Fruit fly (Drosophila melanogaster): ENCODE measurements around the gene CG12689.
A peak's percentile ranks its signal among the peaks of the same experiment; 100 is the strongest.

Gene CG12689

DNA sequence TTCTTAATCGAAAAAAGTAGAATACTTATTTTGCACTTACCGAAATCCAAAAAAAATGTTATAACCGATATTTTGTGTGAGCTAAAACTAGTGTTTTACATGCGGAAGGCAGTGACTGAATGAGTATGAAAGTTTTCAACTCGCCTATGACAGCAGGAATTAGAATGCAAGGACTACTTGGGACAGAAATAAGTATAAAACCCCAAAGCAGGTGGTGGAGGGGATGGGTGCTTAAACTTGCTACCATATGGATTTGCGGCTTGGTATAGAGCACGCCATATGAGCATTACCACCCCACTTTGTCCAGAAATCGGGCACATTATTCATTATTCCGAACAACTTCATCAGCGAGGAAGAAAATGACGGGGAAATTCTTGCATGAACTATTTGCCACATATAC is at the start of gene CG12689:
CG12689 (minus strand) TSS at position 101 of the 400 bp plus-strand sequence.
- TF ChIP-seq CG18011 (GFP tag; optimal IDR thresholded peaks at IDR 0.05) (no peak), shn (GFP tag; optimal IDR thresholded peaks at IDR 0.05) (no peak), dysf (GFP tag; IDR thresholded peaks at IDR 0.05) (no peak), insv (GFP tag; optimal IDR thresholded peaks at IDR 0.05) (no peak), CG17359 (tag; optimal IDR thresholded peaks at IDR 0.05) (no peak), tup (GFP tag; optimal IDR thresholded peaks at IDR 0.05) (no peak), CG10209 (GFP tag; optimal IDR thresholded peaks at IDR 0.05) (no peak), CG2120 (GFP tag; optimal IDR thresholded peaks at IDR 0.05) (no peak), CG5953 (GFP tag; IDR thresholded peaks at IDR 0.05) (no peak), h (optimal IDR thresholded peaks at IDR 0.05) (no peak), Lhr (GFP tag; optimal IDR thresholded peaks at IDR 0.05) (no peak), lmd (GFP tag; IDR thresholded peaks at IDR 0.05) (no peak), CG33557 (GFP tag; optimal IDR thresholded peaks at IDR 0.05) (no peak), Blimp-1 (GFP tag; optimal IDR thresholded peaks at IDR 0.05) (no peak)

- TF ChIP-seq CG11504 (tag; optimal IDR thresholded peaks at IDR 0.05) (peak; percentile 79), fru (optimal IDR thresholded peaks at IDR 0.05) (no peak)
These were observed 47.1 kb upstream of the CG12689 start for dm6 chrX:7633036-7633435.

- peak; percentile 30 for TF ChIP-seq sug (tag; optimal IDR thresholded peaks at IDR 0.05)
- no peak for TF ChIP-seq knrl (GFP tag; IDR thresholded peaks at IDR 0.05; ENCODE audit: partially characterized antibody)
- TF ChIP-seq Nf-YB (GFP tag; optimal IDR thresholded peaks at IDR 0.05), result peak; percentile 78
- no peak for TF ChIP-seq CG12236 (GFP tag; optimal IDR thresholded peaks at IDR 0.05)
- TF ChIP-seq Rfx (GFP tag; IDR thresholded peaks at IDR 0.05), result no peak
- TF ChIP-seq CG9727 (GFP tag; optimal IDR thresholded peaks at IDR 0.05), result no peak
- TF ChIP-seq pzg (GFP tag; optimal IDR thresholded peaks at IDR 0.05), result no peak
- no peak for TF ChIP-seq CG31224 (GFP tag; IDR thresholded peaks at IDR 0.05)
- TF ChIP-seq CG34376 (GFP tag; optimal IDR thresholded peaks at IDR 0.05), result peak; percentile 38
- no peak for TF ChIP-seq CG11696 (GFP tag; IDR thresholded peaks at IDR 0.05)
- TF ChIP-seq CG2678 (tag; optimal IDR thresholded peaks at IDR 0.05), result peak; percentile 18
- TF ChIP-seq Med (GFP tag), result peak; percentile 28
- TF ChIP-seq Nf-YC (tag; optimal IDR thresholded peaks at IDR 0.05), result peak; percentile 69
- peak; percentile 4 for TF ChIP-seq grn (GFP tag; optimal IDR thresholded peaks at IDR 0.05)
- TF ChIP-seq CG14014 (GFP tag; IDR thresholded peaks at IDR 0.05), result no peak
- TF ChIP-seq MTF-1 (GFP tag; optimal IDR thresholded peaks at IDR 0.05; ENCODE audit: borderline replicate concordance), result no peak
- TF ChIP-seq exex (tag; optimal IDR thresholded peaks at IDR 0.05), result peak; percentile 37
- peak in 1 of 2 experiments; percentile 4 for TF ChIP-seq Pdp1 (GFP tag; optimal IDR thresholded peaks at IDR 0.05)
- TF ChIP-seq trh (GFP tag; optimal IDR thresholded peaks at IDR 0.05), result no peak
- TF ChIP-seq Neu2 (GFP tag; optimal IDR thresholded peaks at IDR 0.05; ENCODE audit: borderline replicate concordance), result no peak
- TF ChIP-seq CG1602 (GFP tag; optimal IDR thresholded peaks at IDR 0.05), result no peak
- no peak for TF ChIP-seq CG6813 (GFP tag; optimal IDR thresholded peaks at IDR 0.05)
- no peak for TF ChIP-seq CG12744 (GFP tag; optimal IDR thresholded peaks at IDR 0.05)
- TF ChIP-seq CG4360 (GFP tag; IDR thresholded peaks at IDR 0.05), result 0 out of 2 replicates have a peak, but pooled peaks have one; percentile 29
These were observed 45.4 kb upstream of the CG12689 start for dm6 chrX:7631359-7631758.
